1 fruit fly cellular context compared by ENCODE assay signal in the genomic region with DNA sequence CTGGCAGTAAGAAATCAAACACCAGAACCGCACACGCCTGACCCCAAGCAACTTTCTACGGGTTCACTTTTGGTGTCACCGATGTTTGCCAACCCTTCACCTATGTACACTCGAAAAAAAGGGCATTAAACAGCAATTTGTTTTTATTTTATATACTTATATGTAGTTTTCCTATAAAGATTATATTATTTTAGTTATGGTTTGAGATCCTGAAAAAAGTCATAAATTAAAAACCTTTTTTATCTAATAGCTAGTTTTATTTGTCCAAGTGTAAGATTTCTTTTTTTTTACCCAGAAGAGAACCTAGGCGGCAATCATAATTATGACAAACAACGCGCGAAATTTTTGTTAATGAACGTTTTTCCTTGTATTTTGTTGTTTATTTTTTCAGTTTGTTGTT.
A peak's percentile ranks its signal among the peaks of the same experiment; 100 is the strongest.
TF ChIP-seq lines count a peak whose summit lies in the region.

No protein-coding gene starts in this region.

TF ChIP-seq in whole organism, embryonic, 481 proteins besides CTCF, POLR2A, EP300 and RAD21 (continued from another document and continues in another):
- TF ChIP-seq CG31365 (tag; optimal IDR thresholded peaks at IDR 0.05; lab: Kevin White, UChicago), result no peak
- no peak for TF ChIP-seq Atf-2 (GFP tag; optimal IDR thresholded peaks at IDR 0.05; lab: Kevin White, UChicago)
- TF ChIP-seq CG14441 (GFP tag; IDR thresholded peaks at IDR 0.05; lab: Robert Waterston, UW), result peak; percentile 42; the same call in 1 of the 2 replicates
- peak; percentile 46 for TF ChIP-seq ind (GFP tag; optimal IDR thresholded peaks at IDR 0.05; lab: Kevin White, UChicago)
- TF ChIP-seq ato (GFP tag; IDR thresholded peaks at IDR 0.05; lab: Robert Waterston, UW; ENCODE audit: partially characterized antibody), result no peak
- TF ChIP-seq CG13624 (GFP tag; optimal IDR thresholded peaks at IDR 0.05; lab: Kevin White, UChicago), result no peak
- peak; percentile 52 for TF ChIP-seq CG30403 (GFP tag; optimal IDR thresholded peaks at IDR 0.05; lab: Kevin White, UChicago)
- peak; percentile 21 for TF ChIP-seq CG4820 (GFP tag; optimal IDR thresholded peaks at IDR 0.05; lab: Kevin White, UChicago)
- peak; percentile 37 for TF ChIP-seq Med (GFP tag; lab: Kevin White, UChicago)
- TF ChIP-seq CG12391 (tag; optimal IDR thresholded peaks at IDR 0.05; lab: Kevin White, UChicago), result peak; percentile 51
- TF ChIP-seq CG14667 (GFP tag; IDR thresholded peaks at IDR 0.05; lab: Robert Waterston, UW), result 0 out of 2 replicates have a peak, but pooled peaks have one; percentile 8
- TF ChIP-seq peb (GFP tag; IDR thresholded peaks at IDR 0.05; lab: Robert Waterston, UW), result 0 out of 2 replicates have a peak, but pooled peaks have one; percentile 11
- TF ChIP-seq vvl (GFP tag; IDR thresholded peaks at IDR 0.05; lab: Robert Waterston, UW), result peak; percentile 58
- peak; percentile 22 for TF ChIP-seq CG6765 (GFP tag; optimal IDR thresholded peaks at IDR 0.05; lab: Kevin White, UChicago)
- peak; percentile 9 for TF ChIP-seq trem (tag; optimal IDR thresholded peaks at IDR 0.05; lab: Kevin White, UChicago)
- TF ChIP-seq Aef1 (GFP tag; IDR thresholded peaks at IDR 0.05; lab: Robert Waterston, UW), result 0 out of 3 replicates have a peak, but pooled peaks have one; percentile 25
- TF ChIP-seq nerfin-1 (tag; optimal IDR thresholded peaks at IDR 0.05; lab: Kevin White, UChicago), result peak; percentile 23
- TF ChIP-seq CG3281 (GFP tag; optimal IDR thresholded peaks at IDR 0.05; lab: Kevin White, UChicago), result peak; percentile 45
- TF ChIP-seq dmrt11E (tag; optimal IDR thresholded peaks at IDR 0.05; lab: Kevin White, UChicago), result peak; percentile 20
- peak; percentile 5 for TF ChIP-seq run (tag; optimal IDR thresholded peaks at IDR 0.05; lab: Kevin White, UChicago)
- TF ChIP-seq tgo (GFP tag; IDR thresholded peaks at IDR 0.05; lab: Robert Waterston, UW), result peak; percentile 70
- TF ChIP-seq CG10366 (GFP tag; IDR thresholded peaks at IDR 0.05; lab: Robert Waterston, UW), result peak; percentile 37; the same call in 1 of the 2 replicates
- TF ChIP-seq CG17361 (GFP tag; IDR thresholded peaks at IDR 0.05; lab: Robert Waterston, UW), result peak; percentile 75; the same call in 1 of the 3 replicates
- TF ChIP-seq prd (optimal IDR thresholded peaks at IDR 0.05; lab: Kevin White, UChicago), result no peak
- TF ChIP-seq prd (GFP tag; IDR thresholded peaks at IDR 0.05; lab: Robert Waterston, UW), result peak; percentile 76
- peak; percentile 41 for TF ChIP-seq CG15696 (tag; optimal IDR thresholded peaks at IDR 0.05; lab: Kevin White, UChicago)
- TF ChIP-seq ap (GFP tag; IDR thresholded peaks at IDR 0.05; lab: Robert Waterston, UW), result peak; percentile 39; the same call in 1 of the 2 replicates
- no peak for TF ChIP-seq HmgZ (tag; optimal IDR thresholded peaks at IDR 0.05; lab: Kevin White, UChicago)
- TF ChIP-seq CG14710 (tag; optimal IDR thresholded peaks at IDR 0.05; lab: Kevin White, UChicago), result peak; percentile 48
- no peak for TF ChIP-seq D (optimal IDR thresholded peaks at IDR 0.05; lab: Kevin White, UChicago)
- TF ChIP-seq D (GFP tag; optimal IDR thresholded peaks at IDR 0.05; lab: Kevin White, UChicago), result peak; percentile 7
- peak; percentile 0 for TF ChIP-seq CG7928 (GFP tag; optimal IDR thresholded peaks at IDR 0.05; lab: Kevin White, UChicago)
- TF ChIP-seq en (GFP tag; optimal IDR thresholded peaks at IDR 0.05; lab: Kevin White, UChicago), result no peak
- peak; percentile 17 for TF ChIP-seq CG6683 (GFP tag; optimal IDR thresholded peaks at IDR 0.05; lab: Kevin White, UChicago)
- peak; percentile 43; the same call in 1 of the 2 replicates for TF ChIP-seq stc (GFP tag; IDR thresholded peaks at IDR 0.05; lab: Robert Waterston, UW)
- TF ChIP-seq Nf-YC (tag; optimal IDR thresholded peaks at IDR 0.05; lab: Kevin White, UChicago), result peak; percentile 5
- TF ChIP-seq row (GFP tag; IDR thresholded peaks at IDR 0.05; lab: Robert Waterston, UW), result peak; percentile 42; the same call in 1 of the 3 replicates
- peak; percentile 50 for TF ChIP-seq zen (tag; optimal IDR thresholded peaks at IDR 0.05; lab: Kevin White, UChicago)
- TF ChIP-seq CG2678 (tag; optimal IDR thresholded peaks at IDR 0.05; lab: Kevin White, UChicago), result peak; percentile 78
- peak; percentile 85 for TF ChIP-seq Ets65A (GFP tag; lab: Kevin White, UChicago)
- no peak for TF ChIP-seq CG7745 (tag; optimal IDR thresholded peaks at IDR 0.05; lab: Kevin White, UChicago)
- no peak for TF ChIP-seq dan (GFP tag; IDR thresholded peaks at IDR 0.05; lab: Robert Waterston, UW)
- peak; percentile 67 for TF ChIP-seq CG32532 (GFP tag; IDR thresholded peaks at IDR 0.05; lab: Robert Waterston, UW)
- no peak for TF ChIP-seq gcm (GFP tag; optimal IDR thresholded peaks at IDR 0.05; lab: Kevin White, UChicago)
- TF ChIP-seq tll (GFP tag; optimal IDR thresholded peaks at IDR 0.05; lab: Kevin White, UChicago), result no peak
- no peak for TF ChIP-seq kah (GFP tag; optimal IDR thresholded peaks at IDR 0.05; lab: Kevin White, UChicago)
- no peak for TF ChIP-seq cg (GFP tag; optimal IDR thresholded peaks at IDR 0.05; lab: Kevin White, UChicago)
- peak; percentile 69 for TF ChIP-seq CG17359 (tag; optimal IDR thresholded peaks at IDR 0.05; lab: Kevin White, UChicago)
- peak; percentile 32; the same call in 1 of the 2 replicates for TF ChIP-seq H2.0 (GFP tag; IDR thresholded peaks at IDR 0.05; lab: Robert Waterston, UW)
- peak; percentile 19 for TF ChIP-seq Max (GFP tag; optimal IDR thresholded peaks at IDR 0.05; lab: Kevin White, UChicago)
- no peak for TF ChIP-seq HLH4C (GFP tag; IDR thresholded peaks at IDR 0.05; lab: Robert Waterston, UW; ENCODE audit: partially characterized antibody)
- TF ChIP-seq CG3065 (GFP tag; optimal IDR thresholded peaks at IDR 0.05; lab: Kevin White, UChicago), result no peak
- TF ChIP-seq CoRest (tag; optimal IDR thresholded peaks at IDR 0.05; lab: Kevin White, UChicago), result peak; percentile 20
- no peak for TF ChIP-seq Dp (GFP tag; optimal IDR thresholded peaks at IDR 0.05; lab: Kevin White, UChicago)
- no peak for TF ChIP-seq Sry-δ (GFP tag; optimal IDR thresholded peaks at IDR 0.05; lab: Kevin White, UChicago)
- TF ChIP-seq zfh1 (GFP tag; IDR thresholded peaks at IDR 0.05; lab: Robert Waterston, UW), result peak; percentile 49; the same call in 1 of the 3 replicates
- TF ChIP-seq fd3F (GFP tag; optimal IDR thresholded peaks at IDR 0.05; lab: Kevin White, UChicago), result peak; percentile 59
- TF ChIP-seq corto (GFP tag; optimal IDR thresholded peaks at IDR 0.05; lab: Kevin White, UChicago), result no peak
- TF ChIP-seq CG4854 (GFP tag; optimal IDR thresholded peaks at IDR 0.05; lab: Kevin White, UChicago), result no peak
- peak; percentile 57 for TF ChIP-seq PHDP (tag; optimal IDR thresholded peaks at IDR 0.05; lab: Kevin White, UChicago)
- TF ChIP-seq CG14014 (GFP tag; IDR thresholded peaks at IDR 0.05; lab: Robert Waterston, UW), result 0 out of 2 replicates have a peak, but pooled peaks have one; percentile 32
- peak; percentile 52 for TF ChIP-seq CG10267 (tag; optimal IDR thresholded peaks at IDR 0.05; lab: Kevin White, UChicago)
- TF ChIP-seq her (GFP tag; optimal IDR thresholded peaks at IDR 0.05; lab: Kevin White, UChicago), result no peak
- TF ChIP-seq CG7372 (GFP tag; IDR thresholded peaks at IDR 0.05; lab: Robert Waterston, UW), result peak; percentile 61
- TF ChIP-seq CG9437 (GFP tag; optimal IDR thresholded peaks at IDR 0.05; lab: Kevin White, UChicago), result peak; percentile 20
- no peak for TF ChIP-seq pan (optimal IDR thresholded peaks at IDR 0.05; lab: Kevin White, UChicago)
- peak in 1 of 2 experiments; percentile 59 for TF ChIP-seq pan (GFP tag; optimal IDR thresholded peaks at IDR 0.05 in 1 of 2, IDR thresholded peaks at IDR 0.05 in 1 of 2)
- peak; percentile 52 for TF ChIP-seq CG13296 (GFP tag; optimal IDR thresholded peaks at IDR 0.05; lab: Kevin White, UChicago)
- peak; percentile 2 for TF ChIP-seq CG6813 (GFP tag; optimal IDR thresholded peaks at IDR 0.05; lab: Kevin White, UChicago)
- peak; percentile 60; the same call in 1 of the 2 replicates for TF ChIP-seq lmd (GFP tag; IDR thresholded peaks at IDR 0.05; lab: Robert Waterston, UW)
- peak; percentile 62 for TF ChIP-seq CG13424 (tag; optimal IDR thresholded peaks at IDR 0.05; lab: Kevin White, UChicago)
- TF ChIP-seq Doc3 (GFP tag; IDR thresholded peaks at IDR 0.05; lab: Robert Waterston, UW; ENCODE audit: partially characterized antibody), result no peak
- TF ChIP-seq dysf (GFP tag; IDR thresholded peaks at IDR 0.05; lab: Robert Waterston, UW), result peak; percentile 71
- peak; percentile 44 for TF ChIP-seq cwo (GFP tag; optimal IDR thresholded peaks at IDR 0.05; lab: Kevin White, UChicago)
- TF ChIP-seq Fer2 (tag; optimal IDR thresholded peaks at IDR 0.05; lab: Kevin White, UChicago), result peak; percentile 23
- no peak for TF ChIP-seq ac (GFP tag; optimal IDR thresholded peaks at IDR 0.05; lab: Kevin White, UChicago)
- peak; percentile 72 for TF ChIP-seq CG2712 (tag; optimal IDR thresholded peaks at IDR 0.05; lab: Kevin White, UChicago)
- peak; percentile 0 for TF ChIP-seq ewg (GFP tag; optimal IDR thresholded peaks at IDR 0.05; lab: Kevin White, UChicago)
- no peak for TF ChIP-seq CG3726 (GFP tag; IDR thresholded peaks at IDR 0.05; lab: Robert Waterston, UW)
- TF ChIP-seq CG10979 (tag; optimal IDR thresholded peaks at IDR 0.05; lab: Kevin White, UChicago), result peak; percentile 52
- TF ChIP-seq CG9817 (tag; optimal IDR thresholded peaks at IDR 0.05; lab: Kevin White, UChicago), result no peak
- TF ChIP-seq Hr3 (GFP tag; optimal IDR thresholded peaks at IDR 0.05; lab: Kevin White, UChicago), result peak; percentile 33
- TF ChIP-seq Ravus (GFP tag; IDR thresholded peaks at IDR 0.05; lab: Robert Waterston, UW), result no peak
- TF ChIP-seq CG32772 (GFP tag; IDR thresholded peaks at IDR 0.05; lab: Robert Waterston, UW), result 0 out of 2 replicates have a peak, but pooled peaks have one; percentile 30
- TF ChIP-seq D19A (tag; optimal IDR thresholded peaks at IDR 0.05; lab: Kevin White, UChicago), result peak; percentile 51
- TF ChIP-seq CG17385 (GFP tag; optimal IDR thresholded peaks at IDR 0.05; lab: Kevin White, UChicago), result peak; percentile 25
- TF ChIP-seq sr (GFP tag; IDR thresholded peaks at IDR 0.05; lab: Robert Waterston, UW), result no peak
- TF ChIP-seq CG43689 (GFP tag; IDR thresholded peaks at IDR 0.05; lab: Robert Waterston, UW), result no peak
- peak; percentile 11 for TF ChIP-seq CG18476 (GFP tag; optimal IDR thresholded peaks at IDR 0.05; lab: Kevin White, UChicago)
- TF ChIP-seq CG9215 (GFP tag; IDR thresholded peaks at IDR 0.05; lab: Robert Waterston, UW), result peak; percentile 48
- TF ChIP-seq CG10321 (GFP tag; IDR thresholded peaks at IDR 0.05; lab: Robert Waterston, UW), result 0 out of 2 replicates have a peak, but pooled peaks have one; percentile 25
- TF ChIP-seq Tbp (GFP tag; optimal IDR thresholded peaks at IDR 0.05; lab: Kevin White, UChicago), result no peak
- 0 out of 2 replicates have a peak, but pooled peaks have one; percentile 19 for TF ChIP-seq CG4404 (GFP tag; IDR thresholded peaks at IDR 0.05; lab: Robert Waterston, UW)
- TF ChIP-seq tin (GFP tag; optimal IDR thresholded peaks at IDR 0.05; lab: Kevin White, UChicago), result peak; percentile 13
- peak; percentile 19; the same call in 1 of the 2 replicates for TF ChIP-seq CG11247 (GFP tag; IDR thresholded peaks at IDR 0.05; lab: Robert Waterston, UW)
- TF ChIP-seq CG14965 (GFP tag; optimal IDR thresholded peaks at IDR 0.05; lab: Kevin White, UChicago; ENCODE audit: borderline replicate concordance), result no peak
- TF ChIP-seq CG15514 (GFP tag; optimal IDR thresholded peaks at IDR 0.05; lab: Kevin White, UChicago), result peak; percentile 26
- no peak for TF ChIP-seq insv (GFP tag; optimal IDR thresholded peaks at IDR 0.05; lab: Kevin White, UChicago)
- peak; percentile 22 for TF ChIP-seq sqz (GFP tag; optimal IDR thresholded peaks at IDR 0.05; lab: Kevin White, UChicago)
- peak; percentile 64 for TF ChIP-seq Ada2b (GFP tag; IDR thresholded peaks at IDR 0.05; lab: Robert Waterston, UW)
- no peak for TF ChIP-seq CG8089 (GFP tag; optimal IDR thresholded peaks at IDR 0.05; lab: Kevin White, UChicago)
- no peak for TF ChIP-seq hkb (optimal IDR thresholded peaks at IDR 0.05; lab: Kevin White, UChicago)
- no peak for TF ChIP-seq hkb (GFP tag; IDR thresholded peaks at IDR 0.05; lab: Robert Waterston, UW)
- TF ChIP-seq Asciz (GFP tag; optimal IDR thresholded peaks at IDR 0.05; lab: Kevin White, UChicago), result peak; percentile 52
- TF ChIP-seq CG13775 (GFP tag; optimal IDR thresholded peaks at IDR 0.05; lab: Kevin White, UChicago), result peak; percentile 8
- peak; percentile 45 for TF ChIP-seq CG9932 (GFP tag; IDR thresholded peaks at IDR 0.05; lab: Robert Waterston, UW)
- TF ChIP-seq CG1233 (GFP tag; optimal IDR thresholded peaks at IDR 0.05; lab: Kevin White, UChicago), result peak; percentile 40
- peak; percentile 39 for TF ChIP-seq fd96Cb (tag; optimal IDR thresholded peaks at IDR 0.05; lab: Kevin White, UChicago)
- TF ChIP-seq Fer1 (GFP tag; optimal IDR thresholded peaks at IDR 0.05; lab: Kevin White, UChicago), result peak; percentile 34
- peak; percentile 68 for TF ChIP-seq gem (tag; optimal IDR thresholded peaks at IDR 0.05; lab: Kevin White, UChicago)
- peak in 1 of 2 experiments; percentile 17 for TF ChIP-seq Eip74EF (GFP tag; optimal IDR thresholded peaks at IDR 0.05; lab: Kevin White, UChicago)
- TF ChIP-seq CG32767 (GFP tag; IDR thresholded peaks at IDR 0.05; lab: Robert Waterston, UW), result 0 out of 2 replicates have a peak, but pooled peaks have one; percentile 39
- TF ChIP-seq CG8388 (GFP tag; optimal IDR thresholded peaks at IDR 0.05; lab: Kevin White, UChicago), result peak; percentile 28
- no peak for TF ChIP-seq pita (GFP tag; optimal IDR thresholded peaks at IDR 0.05; lab: Kevin White, UChicago)
- peak; percentile 4 for TF ChIP-seq CG8281 (tag; optimal IDR thresholded peaks at IDR 0.05; lab: Kevin White, UChicago)
- peak; percentile 14; the same call in 1 of the 2 replicates for TF ChIP-seq al (GFP tag; IDR thresholded peaks at IDR 0.05; lab: Robert Waterston, UW)
- TF ChIP-seq E2f1 (GFP tag; IDR thresholded peaks at IDR 0.05; lab: Robert Waterston, UW), result peak; percentile 58
- TF ChIP-seq Sox102F (GFP tag; optimal IDR thresholded peaks at IDR 0.05; lab: Kevin White, UChicago), result peak; percentile 56
- TF ChIP-seq Sox100B (GFP tag; optimal IDR thresholded peaks at IDR 0.05; lab: Kevin White, UChicago), result peak; percentile 39
- peak; percentile 58; the same call in 2 of the 3 replicates for TF ChIP-seq CG11695 (GFP tag; IDR thresholded peaks at IDR 0.05; lab: Robert Waterston, UW)
- TF ChIP-seq HLH3B (GFP tag; IDR thresholded peaks at IDR 0.05; lab: Robert Waterston, UW), result peak; percentile 46; the same call in 1 of the 2 replicates
- TF ChIP-seq B-H2 (GFP tag; optimal IDR thresholded peaks at IDR 0.05; lab: Kevin White, UChicago), result peak; percentile 70
- TF ChIP-seq CG18619 (GFP tag; optimal IDR thresholded peaks at IDR 0.05; lab: Kevin White, UChicago), result no peak
- peak; percentile 78 for TF ChIP-seq CG31441 (GFP tag; IDR thresholded peaks at IDR 0.05; lab: Robert Waterston, UW)
